Worm (Caenorhabditis elegans): ENCODE results near the gene F01G4.4.

Gene F01G4.4

DNA sequence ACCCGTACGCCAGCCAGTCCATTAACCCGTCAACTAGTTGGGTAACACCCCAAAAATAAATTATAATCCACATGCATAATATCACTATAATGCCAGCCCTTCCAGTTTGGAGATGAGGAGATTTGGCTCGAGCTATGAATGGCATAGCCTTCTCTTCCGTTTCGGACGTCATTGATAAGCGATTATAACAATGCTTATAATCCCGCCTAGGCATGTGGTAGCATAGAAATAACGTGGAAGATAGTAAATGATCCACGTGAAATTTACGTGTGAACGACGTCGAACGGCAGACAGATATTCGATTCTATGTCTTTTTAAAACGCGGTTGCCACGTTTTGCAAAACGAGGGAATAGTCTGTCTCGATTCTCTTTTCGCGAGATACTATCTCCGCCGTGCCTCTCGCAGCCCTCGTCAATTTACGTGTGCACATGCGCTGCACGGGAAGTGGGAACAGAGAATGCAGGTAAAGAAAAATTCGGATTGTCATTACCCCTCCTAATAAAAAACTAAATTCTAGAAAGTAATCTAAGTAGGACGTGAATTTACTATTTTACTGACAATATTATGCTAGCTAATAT lies 5.7 kb downstream of the F01G4.4 start:
- peak; percentile 27 for TF ChIP-seq nfya-1 (tag; optimal IDR thresholded peaks at IDR 0.05; ENCODE audit: insufficient read depth)
- no peak for TF ChIP-seq eor-1 (tag; optimal IDR thresholded peaks at IDR 0.05)
- no peak for TF ChIP-seq nhr-11 (tag; optimal IDR thresholded peaks at IDR 0.05)
- peak; percentile 11 for TF ChIP-seq pha-4 (tag; optimal IDR thresholded peaks at IDR 0.05)
- peak; percentile 20 for TF ChIP-seq nhr-43 (tag; optimal IDR thresholded peaks at IDR 0.05; ENCODE audit: poor library complexity, severe bottlenecking)
- TF ChIP-seq elt-2 (tag; optimal IDR thresholded peaks at IDR 0.05), result peak; percentile 25
- no peak for TF ChIP-seq snpc-4 (tag; optimal IDR thresholded peaks at IDR 0.05)
- TF ChIP-seq ceh-9 (tag; optimal IDR thresholded peaks at IDR 0.05), result no peak
- TF ChIP-seq egl-27 (tag; optimal IDR thresholded peaks at IDR 0.05), result no peak
- TF ChIP-seq nhr-77 (tag; optimal IDR thresholded peaks at IDR 0.05), result no peak
- no peak for TF ChIP-seq ceh-16 (tag; optimal IDR thresholded peaks at IDR 0.05)
- TF ChIP-seq pqm-1 (tag; optimal IDR thresholded peaks at IDR 0.05), result peak; percentile 45
- TF ChIP-seq mml-1 (tag; optimal IDR thresholded peaks at IDR 0.05), result peak; percentile 79
- no peak for TF ChIP-seq lsy-12 (tag; optimal IDR thresholded peaks at IDR 0.05)
- no peak for TF ChIP-seq unc-62 (GFP tag; optimal IDR thresholded peaks at IDR 0.05)
- no peak for TF ChIP-seq R02D3.7 (tag; optimal IDR thresholded peaks at IDR 0.05)
- no peak for TF ChIP-seq hmg-11 (tag; optimal IDR thresholded peaks at IDR 0.05)
- no peak for TF ChIP-seq nhr-25 (tag; optimal IDR thresholded peaks at IDR 0.05)
- TF ChIP-seq mdl-1 (tag; optimal IDR thresholded peaks at IDR 0.05), result no peak
- no peak for TF ChIP-seq lin-15B (tag; optimal IDR thresholded peaks at IDR 0.05)
- peak; percentile 58 for TF ChIP-seq ama-1 (optimal IDR thresholded peaks at IDR 0.05)

- no peak for TF ChIP-seq nhr-237 (tag; optimal IDR thresholded peaks at IDR 0.05)
- peak; percentile 87 for TF ChIP-seq elt-2 (tag; optimal IDR thresholded peaks at IDR 0.05)
- TF ChIP-seq mml-1 (tag; optimal IDR thresholded peaks at IDR 0.05), result peak; percentile 64
- no peak for TF ChIP-seq fos-1 (tag; optimal IDR thresholded peaks at IDR 0.05)
- TF ChIP-seq unc-62 (GFP tag; optimal IDR thresholded peaks at IDR 0.05), result no peak
- peak; percentile 84 for TF ChIP-seq egl-5 (tag; optimal IDR thresholded peaks at IDR 0.05)
- peak; percentile 1 for TF ChIP-seq sea-2 (GFP tag; optimal IDR thresholded peaks at IDR 0.05)
- TF ChIP-seq snpc-4 (tag; optimal IDR thresholded peaks at IDR 0.05), result peak; percentile 82
- peak; percentile 68 for TF ChIP-seq ceh-28 (tag; optimal IDR thresholded peaks at IDR 0.05)
- TF ChIP-seq pqm-1 (tag; optimal IDR thresholded peaks at IDR 0.05), result peak; percentile 90
- TF ChIP-seq daf-12 (tag; optimal IDR thresholded peaks at IDR 0.05), result no peak
- TF ChIP-seq lin-39 (tag; optimal IDR thresholded peaks at IDR 0.05), result peak; percentile 87
- peak; percentile 97 for TF ChIP-seq nhr-23 (tag; optimal IDR thresholded peaks at IDR 0.05)
- TF ChIP-seq nhr-43 (tag; optimal IDR thresholded peaks at IDR 0.05; ENCODE audit: poor library complexity, severe bottlenecking), result peak; percentile 82
- TF ChIP-seq hmg-11 (tag; optimal IDR thresholded peaks at IDR 0.05), result peak; percentile 76
- TF ChIP-seq nhr-28 (tag; optimal IDR thresholded peaks at IDR 0.05), result no peak
- TF ChIP-seq fkh-10 (GFP tag; optimal IDR thresholded peaks at IDR 0.05), result peak; percentile 60
- peak; percentile 98 for TF ChIP-seq nfya-1 (tag; optimal IDR thresholded peaks at IDR 0.05; ENCODE audit: insufficient read depth)
- TF ChIP-seq skn-1 (tag; optimal IDR thresholded peaks at IDR 0.05), result peak; percentile 87
- peak; percentile 67 for TF ChIP-seq ama-1 (optimal IDR thresholded peaks at IDR 0.05)
- peak; percentile 81 for TF ChIP-seq tbx-2 (tag; optimal IDR thresholded peaks at IDR 0.05)
- peak; percentile 85 for TF ChIP-seq zag-1 (tag; optimal IDR thresholded peaks at IDR 0.05)
- peak; percentile 96 for TF ChIP-seq lsy-12 (tag; optimal IDR thresholded peaks at IDR 0.05)
- peak; percentile 32 for TF ChIP-seq egl-27 (tag; optimal IDR thresholded peaks at IDR 0.05)
- TF ChIP-seq ceh-16 (tag; optimal IDR thresholded peaks at IDR 0.05), result peak; percentile 49
- peak in 1 of 3 experiments; percentile 66 for TF ChIP-seq elt-3 (tag; optimal IDR thresholded peaks at IDR 0.05)
- TF ChIP-seq ceh-82 (tag; optimal IDR thresholded peaks at IDR 0.05), result peak; percentile 43
- peak; percentile 95 for TF ChIP-seq lin-15B (tag; optimal IDR thresholded peaks at IDR 0.05)
- peak; percentile 99 for TF ChIP-seq ZK546.5 (tag; optimal IDR thresholded peaks at IDR 0.05)
- peak; percentile 88 for TF ChIP-seq jun-1 (tag; optimal IDR thresholded peaks at IDR 0.05)
- peak; percentile 50 for TF ChIP-seq nhr-76 (tag; optimal IDR thresholded peaks at IDR 0.05)
- TF ChIP-seq nhr-11 (tag; optimal IDR thresholded peaks at IDR 0.05), result peak; percentile 75
- no peak for TF ChIP-seq aly-2 (tag; optimal IDR thresholded peaks at IDR 0.05)
- no peak for TF ChIP-seq ceh-9 (tag; optimal IDR thresholded peaks at IDR 0.05)
- TF ChIP-seq fkh-2 (tag; optimal IDR thresholded peaks at IDR 0.05), result no peak
- no peak for TF ChIP-seq mdl-1 (tag; optimal IDR thresholded peaks at IDR 0.05)
- TF ChIP-seq nhr-25 (tag; optimal IDR thresholded peaks at IDR 0.05), result peak; percentile 92
- peak; percentile 40 for TF ChIP-seq nhr-77 (tag; optimal IDR thresholded peaks at IDR 0.05)
- peak; percentile 63 for TF ChIP-seq ztf-4 (tag; optimal IDR thresholded peaks at IDR 0.05)
- TF ChIP-seq nhr-67 (tag; optimal IDR thresholded peaks at IDR 0.05), result no peak
- peak; percentile 84 for TF ChIP-seq R02D3.7 (tag; optimal IDR thresholded peaks at IDR 0.05)
- TF ChIP-seq nhr-12 (tag; optimal IDR thresholded peaks at IDR 0.05), result no peak
- peak; percentile 97 for TF ChIP-seq pha-4 (tag; optimal IDR thresholded peaks at IDR 0.05)
- no peak for TF ChIP-seq ztf-11 (tag; optimal IDR thresholded peaks at IDR 0.05)
- TF ChIP-seq eor-1 (tag; optimal IDR thresholded peaks at IDR 0.05), result no peak
- peak; percentile 32 for TF ChIP-seq elt-1 (tag; optimal IDR thresholded peaks at IDR 0.05)
- no peak for TF ChIP-seq unc-39 (tag; optimal IDR thresholded peaks at IDR 0.05)
These were observed 6.5 kb downstream of the F01G4.4 start, which contains the start of the genes F01G4.6 and pfd-1 for ce11 chrIV:11149454-11150163. TSS of gene F01G4.6 (minus strand) at chrIV:11149504. TSS of gene pfd-1 (plus strand) at chrIV:11150113.
